Worm (Caenorhabditis elegans) whole organism, midembryonic: ENCODE data around the gene srh-293.

Experiments
- T22C8.4 ChIP-seq: fragments of 200-800 bp; sonication (Bioruptor generic); IDR thresholded peaks from 2 replicates; pipeline ENCODE4 v1.3.6; 2022; ENCODE audit warnings: missing genetic modification characterization, missing compliant biosample characterization
- cog-1 ChIP-seq: sonication (generic microtip); optimal IDR thresholded peaks from 2 replicates; lab custom pipeline; 2016; ENCODE audit warnings: missing genetic modification characterization, missing compliant biosample characterization
- flt-1 ChIP-seq: fragments of 200-800 bp; sonication (Bioruptor generic); IDR thresholded peaks from 2 replicates; pipeline ENCODE4 v1.3.6; 2022; ENCODE audit warnings: missing genetic modification characterization, missing compliant biosample characterization
- klf-2 ChIP-seq: fragments of 200-800 bp; sonication (Bioruptor generic); conservative IDR thresholded peaks from 2 replicates; pipeline ENCODE4 v1.3.6; 2022; ENCODE audit warnings: missing genetic modification reagents, missing genetic modification characterization, missing compliant biosample characterization
- med-1 ChIP-seq: sonication (generic microtip); optimal IDR thresholded peaks from 2 replicates; lab custom pipeline; 2017; ENCODE audit warnings: missing genetic modification characterization, mild to moderate bottlenecking, missing compliant biosample characterization, antibody characterized with exemption, missing genetic modification reagents; ENCODE audit not compliant: insufficient read depth
- ref-1 ChIP-seq: fragments of 200-800 bp; sonication (Bioruptor generic); conservative IDR thresholded peaks from 2 replicates; pipeline ENCODE4 v1.3.6; 2022; ENCODE audit warnings: missing genetic modification reagents, missing genetic modification characterization, missing compliant biosample characterization
- tab-1 ChIP-seq: fragments of 200-800 bp; sonication (Bioruptor generic); IDR thresholded peaks from 2 replicates; pipeline ENCODE4 v1.3.6; 2022; ENCODE audit warnings: missing genetic modification characterization, missing compliant biosample characterization
- ztf-23 ChIP-seq: fragments of 200-800 bp; sonication (Bioruptor generic); IDR thresholded peaks from 2 replicates; pipeline ENCODE4 v1.3.6; 2022; ENCODE audit warnings: missing genetic modification reagents, missing genetic modification characterization, missing compliant biosample characterization
- ztf-29 ChIP-seq: fragments of 200-800 bp; sonication (Bioruptor generic); IDR thresholded peaks from 2 replicates; pipeline ENCODE4 v1.3.6; 2022; ENCODE audit warnings: missing genetic modification reagents, missing genetic modification characterization, missing compliant biosample characterization

DNA sequence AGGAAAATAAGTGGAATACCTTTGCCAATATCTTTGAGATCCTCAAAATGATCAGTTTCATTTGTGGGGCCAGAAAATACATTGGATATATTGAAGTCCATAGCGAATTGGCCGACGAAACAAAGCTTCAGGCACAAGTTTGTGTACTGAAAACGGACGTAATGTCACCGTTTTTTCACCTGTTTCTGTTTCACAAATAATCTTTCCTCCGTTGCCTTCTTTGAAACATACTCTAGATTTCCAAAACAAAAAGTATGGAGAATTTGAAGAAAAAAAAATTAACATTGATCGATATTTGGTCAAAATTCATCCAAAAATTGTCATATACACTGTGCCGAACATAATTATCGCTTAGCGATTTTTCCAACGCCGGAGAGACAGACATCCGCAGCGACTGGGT lies 3.3 kb upstream of the srh-293 start, which contains the start of gene srz-12:
- TF ChIP-seq tab-1: no peak
- TF ChIP-seq flt-1 (GFP tag; lab: Robert Waterston, UW): no peak
- no peak for TF ChIP-seq med-1 (GFP tag; lab: Kevin White, UChicago)
- no peak for TF ChIP-seq ztf-29
- no peak for TF ChIP-seq T22C8.4 (GFP tag; lab: Robert Waterston, UW)
- TF ChIP-seq cog-1 (tag; lab: Kevin White, UChicago): no peak
- no peak for TF ChIP-seq ref-1 (GFP tag; lab: Robert Waterston, UW)
- TF ChIP-seq klf-2 (GFP tag; lab: Robert Waterston, UW): no peak
- no peak for TF ChIP-seq ztf-23 (GFP tag; lab: Robert Waterston, UW)
